Fruit fly (Drosophila melanogaster): ENCODE data around the gene CG17493.
A peak's percentile ranks its signal among the peaks of the same experiment; 100 is the strongest.

The CG17493 gene

DNA sequence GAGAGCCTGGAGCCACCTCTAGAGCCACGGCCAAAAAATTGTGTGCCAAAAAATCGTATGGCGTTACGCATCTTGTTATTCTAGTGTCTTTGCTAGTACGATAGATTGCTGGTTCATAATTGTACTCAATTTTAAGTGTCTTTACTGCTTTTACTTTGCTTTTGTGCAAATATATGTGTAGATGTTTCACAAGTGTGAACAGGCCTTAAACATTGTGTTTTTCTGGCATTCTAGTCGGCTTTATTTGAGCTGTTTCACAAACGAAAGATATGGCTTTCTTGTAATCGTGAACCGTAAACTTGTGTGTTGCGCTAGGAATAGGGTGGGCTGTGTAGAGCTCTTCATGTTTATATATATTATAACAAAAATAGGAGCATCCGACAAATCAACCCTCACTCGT, at the start of gene CG17493:
Gene CG17493 (plus strand): TSS at position 25 of the 400 bp plus-strand sequence.
- TF ChIP-seq CG1603 (tag; optimal IDR thresholded peaks at IDR 0.05) (peak; percentile 95), Six4 (GFP tag; optimal IDR thresholded peaks at IDR 0.05) (no peak), ssp (GFP tag; IDR thresholded peaks at IDR 0.05) (peak; percentile 87), CG8290 (GFP tag; optimal IDR thresholded peaks at IDR 0.05) (peak; percentile 17), CG8290 (tag; optimal IDR thresholded peaks at IDR 0.05) (no peak), zfh1 (GFP tag; IDR thresholded peaks at IDR 0.05) (no peak), z (GFP tag; IDR thresholded peaks at IDR 0.05) (no peak), CG6254 (GFP tag; optimal IDR thresholded peaks at IDR 0.05) (peak; percentile 87), CG15514 (GFP tag; optimal IDR thresholded peaks at IDR 0.05) (peak; percentile 10), CG11723 (GFP tag; optimal IDR thresholded peaks at IDR 0.05) (peak; percentile 68), CG13296 (GFP tag; optimal IDR thresholded peaks at IDR 0.05) (no peak), phol (tag; optimal IDR thresholded peaks at IDR 0.05) (peak; percentile 3), CG5953 (GFP tag; IDR thresholded peaks at IDR 0.05) (no peak), her (GFP tag; optimal IDR thresholded peaks at IDR 0.05) (no peak), CG8089 (GFP tag; optimal IDR thresholded peaks at IDR 0.05) (peak; percentile 28), Elba2 (GFP tag; optimal IDR thresholded peaks at IDR 0.05) (no peak), CG16779 (GFP tag; IDR thresholded peaks at IDR 0.05) (no peak), MBD-R2 (GFP tag; IDR thresholded peaks at IDR 0.05) (peak; percentile 44; the same call in 1 of the 2 replicates), CG30020 (tag; optimal IDR thresholded peaks at IDR 0.05) (peak; percentile 96), CG14710 (tag; optimal IDR thresholded peaks at IDR 0.05) (no peak), CG3163 (GFP tag; optimal IDR thresholded peaks at IDR 0.05) (no peak), CG7357 (GFP tag; IDR thresholded peaks at IDR 0.05) (peak; percentile 46; the same call in 1 of the 3 replicates), CG6689 (GFP tag; IDR thresholded peaks at IDR 0.05) (no peak), H2.0 (GFP tag; IDR thresholded peaks at IDR 0.05) (no peak), CG17802 (tag; optimal IDR thresholded peaks at IDR 0.05) (peak; percentile 99), pzg (GFP tag; optimal IDR thresholded peaks at IDR 0.05) (peak; percentile 22), ase (GFP tag; IDR thresholded peaks at IDR 0.05) (no peak), Trl (optimal IDR thresholded peaks at IDR 0.05) (peak; percentile 36 to 44), Trl (GFP tag; optimal IDR thresholded peaks at IDR 0.05) (no peak), fd64A (GFP tag; optimal IDR thresholded peaks at IDR 0.05) (no peak), pfk (GFP tag; optimal IDR thresholded peaks at IDR 0.05) (peak; percentile 70), CG1024 (GFP tag; IDR thresholded peaks at IDR 0.05) (peak; percentile 95), CG18011 (GFP tag; optimal IDR thresholded peaks at IDR 0.05) (no peak), CG7556 (GFP tag; optimal IDR thresholded peaks at IDR 0.05) (no peak), CG1529 (GFP tag; optimal IDR thresholded peaks at IDR 0.05) (no peak)

DNA sequence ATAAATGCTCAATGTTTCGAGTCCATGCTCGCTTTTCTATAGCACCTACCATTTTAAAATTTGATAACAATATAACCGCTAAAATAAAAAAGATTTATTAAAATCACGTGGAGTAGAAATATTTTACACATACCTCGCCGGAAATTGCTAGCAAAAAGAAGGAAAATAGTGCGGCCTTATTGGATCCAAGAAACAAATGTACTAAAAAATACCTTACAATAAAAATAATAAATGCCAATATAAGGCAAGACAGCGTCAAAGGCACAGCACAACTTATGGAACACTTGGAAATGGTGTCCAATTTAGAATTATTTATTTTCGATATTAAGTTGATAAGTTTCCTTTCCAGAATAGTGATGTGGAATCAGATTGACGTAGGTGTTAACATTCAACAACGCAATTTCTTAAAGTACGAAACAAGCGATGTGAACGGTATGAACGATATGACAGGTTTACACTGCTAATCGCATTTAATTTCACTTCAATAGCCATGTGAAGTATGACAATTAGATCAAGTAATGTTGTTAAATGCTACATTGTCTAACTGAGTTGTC, 13.3 kb upstream of the CG17493 start, which contains the start of gene RpL5:
Gene RpL5 (minus strand): TSS at position 397 of the 554 bp plus-strand sequence.
- TF ChIP-seq tap (tag; optimal IDR thresholded peaks at IDR 0.05) (peak; percentile 1), CG8290 (GFP tag; optimal IDR thresholded peaks at IDR 0.05) (peak; percentile 54), CG8290 (tag; optimal IDR thresholded peaks at IDR 0.05) (peak in 1 of 2 experiments; percentile 45), TFAM (GFP tag; optimal IDR thresholded peaks at IDR 0.05) (no peak), disco-r (GFP tag; optimal IDR thresholded peaks at IDR 0.05) (no peak), HmgD (GFP tag; optimal IDR thresholded peaks at IDR 0.05) (peak; percentile 40), sna (GFP tag; IDR thresholded peaks at IDR 0.05; ENCODE audit: partially characterized antibody) (no peak), CG4617 (GFP tag; optimal IDR thresholded peaks at IDR 0.05; ENCODE audit: borderline replicate concordance) (peak; percentile 58), pho (GFP tag; optimal IDR thresholded peaks at IDR 0.05) (peak; percentile 18), Xrp1 (GFP tag; IDR thresholded peaks at IDR 0.05) (no peak), Hr39 (optimal IDR thresholded peaks at IDR 0.05) (no peak), Fer1 (GFP tag; optimal IDR thresholded peaks at IDR 0.05) (no peak), CG10431 (GFP tag; optimal IDR thresholded peaks at IDR 0.05) (peak; percentile 18), caup (GFP tag; optimal IDR thresholded peaks at IDR 0.05; ENCODE audit: severe bottlenecking) (peak; percentile 28), inv (GFP tag; IDR thresholded peaks at IDR 0.05; ENCODE audit: partially characterized antibody) (no peak), bcd (GFP tag; optimal IDR thresholded peaks at IDR 0.05) (peak; percentile 60), zen (tag; optimal IDR thresholded peaks at IDR 0.05) (peak; percentile 70), Camta (GFP tag; optimal IDR thresholded peaks at IDR 0.05) (peak; percentile 6), Max (GFP tag; optimal IDR thresholded peaks at IDR 0.05) (no peak), lola (GFP tag; optimal IDR thresholded peaks at IDR 0.05) (peak in 1 of 3 experiments; percentile 9)
